Worm (Caenorhabditis elegans): ENCODE measurements around the gene mstr-2.

mstr-2 gene

ce11 chrIII:4515173-4515572 lies 46.3 kb downstream of the mstr-2 start:
- TF ChIP-seq nhr-23 (tag; optimal IDR thresholded peaks at IDR 0.05) (no peak), nhr-77 (tag; optimal IDR thresholded peaks at IDR 0.05) (no peak), alr-1 (tag; optimal IDR thresholded peaks at IDR 0.05) (no peak), nhr-11 (tag; optimal IDR thresholded peaks at IDR 0.05) (no peak), ztf-11 (tag; optimal IDR thresholded peaks at IDR 0.05) (no peak), elt-1 (tag; optimal IDR thresholded peaks at IDR 0.05) (no peak), F13H6.1 (tag; optimal IDR thresholded peaks at IDR 0.05) (no peak), ztf-4 (tag; optimal IDR thresholded peaks at IDR 0.05) (no peak), lin-39 (tag; optimal IDR thresholded peaks at IDR 0.05) (no peak), ceh-82 (tag; optimal IDR thresholded peaks at IDR 0.05) (no peak), sma-3 (GFP tag; optimal IDR thresholded peaks at IDR 0.05) (no peak)

ce11 chrIII:4517781-4518180 lies 48.9 kb downstream of the mstr-2 start:
- no peak for TF ChIP-seq lin-39 (tag; optimal IDR thresholded peaks at IDR 0.05)
- TF ChIP-seq nhr-6 (tag; optimal IDR thresholded peaks at IDR 0.05): no peak
- TF ChIP-seq sma-9 (GFP tag; optimal IDR thresholded peaks at IDR 0.05): no peak
- TF ChIP-seq sma-9 (tag; optimal IDR thresholded peaks at IDR 0.05): no peak

- TF ChIP-seq nhr-25 (tag; optimal IDR thresholded peaks at IDR 0.05) (no peak), nhr-77 (tag; optimal IDR thresholded peaks at IDR 0.05) (no peak), ama-1 (optimal IDR thresholded peaks at IDR 0.05) (no peak), nhr-237 (tag; optimal IDR thresholded peaks at IDR 0.05) (no peak), sma-3 (GFP tag; optimal IDR thresholded peaks at IDR 0.05) (no peak), nhr-129 (tag; optimal IDR thresholded peaks at IDR 0.05) (no peak), skn-1 (tag; optimal IDR thresholded peaks at IDR 0.05) (no peak), elt-3 (tag; optimal IDR thresholded peaks at IDR 0.05) (no peak), sma-9 (GFP tag; optimal IDR thresholded peaks at IDR 0.05) (no peak), sma-9 (tag; optimal IDR thresholded peaks at IDR 0.05) (no peak), mbf-1 (tag; optimal IDR thresholded peaks at IDR 0.05) (no peak), gmeb-1 (tag; optimal IDR thresholded peaks at IDR 0.05) (no peak), nhr-10 (tag; optimal IDR thresholded peaks at IDR 0.05) (no peak), Y55F3AM.14 (GFP tag; optimal IDR thresholded peaks at IDR 0.05) (no peak), peb-1 (tag; optimal IDR thresholded peaks at IDR 0.05) (no peak), sem-4 (tag; optimal IDR thresholded peaks at IDR 0.05) (no peak)
Measured at ce11 chrIII:4519410-4519809, 50.5 kb downstream of the mstr-2 start.

- TF ChIP-seq ama-1 (optimal IDR thresholded peaks at IDR 0.05): no peak
- TF ChIP-seq nhr-77 (tag; optimal IDR thresholded peaks at IDR 0.05): no peak
- TF ChIP-seq nhr-129 (tag; optimal IDR thresholded peaks at IDR 0.05): no peak
- no peak for TF ChIP-seq nhr-6 (tag; optimal IDR thresholded peaks at IDR 0.05)
- no peak for TF ChIP-seq nhr-21 (tag; optimal IDR thresholded peaks at IDR 0.05)
- TF ChIP-seq nhr-10 (tag; optimal IDR thresholded peaks at IDR 0.05): no peak
- no peak for TF ChIP-seq ztf-11 (tag; optimal IDR thresholded peaks at IDR 0.05)
Measured at ce11 chrIII:4520057-4520456, 51.1 kb downstream of the mstr-2 start, which contains the start of gene cdh-4. TSS of gene cdh-4 (plus strand) at chrIII:4520357.

Data from whole organism, L2 larva.